Worm (Caenorhabditis elegans) whole organism, L4 larva: ENCODE results near the gene qns-1.

Source experiments
- D1046.2 ChIP-seq: fragments of 200-800 bp; sonication (Bioruptor generic); IDR thresholded peaks from 2 replicates; pipeline ENCODE4 v1.3.6; 2022; ENCODE audit warnings: missing genetic modification characterization, missing compliant biosample characterization
- F26F4.8 ChIP-seq: fragments of 200-800 bp; sonication (Bioruptor generic); conservative IDR thresholded peaks from 2 replicates; pipeline ENCODE4 v1.3.6; 2022; ENCODE audit warnings: missing genetic modification characterization, missing compliant biosample characterization
- F49E8.2 ChIP-seq: sonication (generic microtip); optimal IDR thresholded peaks from 2 replicates; lab custom pipeline; 2016; ENCODE audit warnings: missing compliant biosample characterization, mild to moderate bottlenecking, missing genetic modification characterization, borderline replicate concordance
- T26A8.4 ChIP-seq: fragments of 200-800 bp; sonication (Bioruptor generic); IDR thresholded peaks from 2 replicates; pipeline ENCODE4 v1.3.6; 2022; ENCODE audit warnings: missing genetic modification characterization, missing compliant biosample characterization
- Y48G9A.11 ChIP-seq: fragments of 200-800 bp; sonication (Bioruptor generic); IDR thresholded peaks from 2 replicates; pipeline ENCODE4 v1.3.6; 2022; ENCODE audit warnings: missing genetic modification reagents, missing genetic modification characterization, missing compliant biosample characterization
- Y5F2A.4 ChIP-seq: fragments of 200-800 bp; sonication (Bioruptor generic); optimal IDR thresholded peaks from 2 replicates; lab custom pipeline; 2018; ENCODE audit warnings: mild to moderate bottlenecking, missing genetic modification characterization, missing compliant biosample characterization
- arid-1 ChIP-seq: fragments of 200-800 bp; sonication (Bioruptor generic); conservative IDR thresholded peaks from 2 replicates; pipeline ENCODE4 v1.3.6; 2022; ENCODE audit warnings: missing genetic modification reagents, missing genetic modification characterization, missing compliant biosample characterization
- ceh-32 ChIP-seq: sonication (generic microtip); optimal IDR thresholded peaks from 2 replicates; lab custom pipeline; 2016; ENCODE audit warnings: mild to moderate bottlenecking, missing genetic modification characterization, missing compliant biosample characterization; ENCODE audit not compliant: poor library complexity
- ceh-62 ChIP-seq: sonication (generic microtip); optimal IDR thresholded peaks from 2 replicates; lab custom pipeline; 2017; ENCODE audit warnings: missing biosample characterization, missing genetic modification characterization
- ces-1 ChIP-seq: fragments of 150-350 bp; sonication (generic microtip); optimal IDR thresholded peaks from 4 replicates; lab custom pipeline; 2014; ENCODE audit warnings: missing biosample characterization, missing genetic modification reagents, missing genetic modification characterization
- cey-2 ChIP-seq: sonication (generic microtip); optimal IDR thresholded peaks from 3 replicates; lab custom pipeline; 2017; ENCODE audit warnings: missing genetic modification characterization, mild to moderate bottlenecking, missing compliant biosample characterization, antibody characterized with exemption, borderline replicate concordance; ENCODE audit not compliant: insufficient read depth
- ctbp-1 ChIP-seq: fragments of 200-800 bp; sonication (Bioruptor generic); IDR thresholded peaks from 2 replicates; pipeline ENCODE4 v1.3.6; 2022; ENCODE audit warnings: missing genetic modification reagents, missing genetic modification characterization, missing compliant biosample characterization
- daf-16 ChIP-seq, 3 experiments: sonication (generic microtip); optimal IDR thresholded peaks; 2 replicates each; lab custom pipeline; 2016 to 2017; ENCODE audit warnings: missing genetic modification characterization in 3 of 3, missing genetic modification reagents in 3 of 3, mild to moderate bottlenecking in 2 of 3, missing compliant biosample characterization in 2 of 3, missing biosample characterization in 1 of 3, moderate library complexity in 1 of 3
- daf-19 ChIP-seq: fragments of 200-800 bp; sonication (Bioruptor generic); conservative IDR thresholded peaks from 2 replicates; pipeline ENCODE4 v1.3.6; 2022; ENCODE audit warnings: missing genetic modification characterization, missing compliant biosample characterization
- dmd-6 ChIP-seq: fragments of 200-800 bp; sonication (Bioruptor generic); IDR thresholded peaks from 2 replicates; pipeline ENCODE4 v1.3.6; 2022; ENCODE audit warnings: missing genetic modification reagents, missing genetic modification characterization, missing compliant biosample characterization
- dve-1 ChIP-seq: sonication (generic microtip); optimal IDR thresholded peaks from 2 replicates; lab custom pipeline; 2017; ENCODE audit warnings: antibody characterized with exemption, mild to moderate bottlenecking, missing genetic modification characterization, missing compliant biosample characterization; ENCODE audit not compliant: insufficient read depth
- fos-1 ChIP-seq: fragments of 150-350 bp; optimal IDR thresholded peaks from 2 replicates; lab custom pipeline; 2014; ENCODE audit warnings: missing biosample characterization, missing genetic modification characterization
- hif-1 ChIP-seq, 2 experiments: sonication (generic microtip); optimal IDR thresholded peaks; 2 replicates each; lab custom pipeline; 2016 to 2017; ENCODE audit warnings: missing compliant biosample characterization in 2 of 2, missing genetic modification characterization in 2 of 2, missing genetic modification reagents in 2 of 2, missing genotype in 2 of 2, mild to moderate bottlenecking in 1 of 2
- hlh-30 ChIP-seq: sonication (generic microtip); optimal IDR thresholded peaks from 2 replicates; lab custom pipeline; 2017; ENCODE audit warnings: antibody characterized with exemption, mild to moderate bottlenecking, missing genetic modification characterization, missing compliant biosample characterization; ENCODE audit not compliant: insufficient read depth
- hmg-1.1 ChIP-seq: fragments of 200-800 bp; sonication (Bioruptor generic); IDR thresholded peaks from 2 replicates; pipeline ENCODE4 v1.3.6; 2022; ENCODE audit warnings: missing genetic modification reagents, missing genetic modification characterization, missing compliant biosample characterization
- lin-13 ChIP-seq: fragments of 150-350 bp; optimal IDR thresholded peaks from 2 replicates; lab custom pipeline; 2014; ENCODE audit warnings: missing biosample characterization, missing genetic modification reagents, missing genetic modification characterization
- lin-15B ChIP-seq: fragments of 150-350 bp; sonication (generic microtip); optimal IDR thresholded peaks from 3 replicates; lab custom pipeline; 2014; ENCODE audit warnings: missing biosample characterization, missing genetic modification characterization
- lin-38 ChIP-seq: fragments of 200-800 bp; sonication (Bioruptor generic); IDR thresholded peaks from 2 replicates; pipeline ENCODE4 v1.3.6; 2022; ENCODE audit warnings: missing genetic modification reagents, missing genetic modification characterization, missing compliant biosample characterization
- mdl-1 ChIP-seq, 2 experiments: fragments of 150-350 bp in 1 of 2; sonication (generic microtip) in 1 of 2; optimal IDR thresholded peaks; 2 replicates each; lab custom pipeline; 2014 to 2017; ENCODE audit warnings: missing biosample characterization in 2 of 2, missing genetic modification characterization in 2 of 2
- mep-1 ChIP-seq: fragments of 150-350 bp; sonication (generic microtip); optimal IDR thresholded peaks from 3 replicates; lab custom pipeline; 2014; ENCODE audit warnings: missing biosample characterization, missing genetic modification characterization
- mxl-2 ChIP-seq: fragments of 200-800 bp; sonication (Bioruptor generic); conservative IDR thresholded peaks from 2 replicates; pipeline ENCODE4 v1.3.6; 2022; ENCODE audit warnings: missing genetic modification reagents, missing genetic modification characterization, missing compliant biosample characterization
- nhr-237 ChIP-seq: sonication (generic microtip); optimal IDR thresholded peaks from 2 replicates; lab custom pipeline; 2017; ENCODE audit warnings: missing biosample characterization, missing genetic modification characterization
- nhr-42 ChIP-seq: fragments of 200-800 bp; sonication (Bioruptor generic); IDR thresholded peaks from 2 replicates; pipeline ENCODE4 v1.3.6; 2022; ENCODE audit warnings: missing genetic modification characterization, missing compliant biosample characterization
- nhr-48 ChIP-seq: sonication (generic microtip); optimal IDR thresholded peaks from 2 replicates; lab custom pipeline; 2016; ENCODE audit warnings: mild to moderate bottlenecking, missing genetic modification characterization, missing compliant biosample characterization
- nhr-76 ChIP-seq: fragments of 150-350 bp; optimal IDR thresholded peaks from 2 replicates; lab custom pipeline; 2014; ENCODE audit warnings: missing biosample characterization, missing genetic modification characterization
- pha-4 ChIP-seq, 2 experiments: fragments of 150-350 bp in 1 of 2; fragments of 200-800 bp in 1 of 2; sonication (Bioruptor generic) in 1 of 2; IDR thresholded peaks in 1 of 2; optimal IDR thresholded peaks in 1 of 2; 2 replicates each; pipeline versions ENCODE4 v1.3.6 to Lab custom; 2014 to 2022; ENCODE audit warnings: missing genetic modification characterization in 2 of 2, missing genetic modification reagents in 2 of 2, missing biosample characterization in 1 of 2, missing compliant biosample characterization in 1 of 2
- php-3 ChIP-seq: fragments of 200-800 bp; sonication (Bioruptor generic); IDR thresholded peaks from 2 replicates; pipeline ENCODE4 v1.3.6; 2022; ENCODE audit warnings: missing genetic modification reagents, missing genetic modification characterization, missing compliant biosample characterization
- pqm-1 ChIP-seq: sonication (generic microtip); optimal IDR thresholded peaks from 2 replicates; lab custom pipeline; 2017; ENCODE audit warnings: missing biosample characterization, missing genetic modification characterization
- set-16 ChIP-seq: fragments of 200-800 bp; sonication (Bioruptor generic); IDR thresholded peaks from 2 replicates; pipeline ENCODE4 v1.3.6; 2022; ENCODE audit warnings: missing genetic modification reagents, missing genetic modification characterization, missing compliant biosample characterization
- snpc-4 ChIP-seq: fragments of 150-350 bp; optimal IDR thresholded peaks from 2 replicates; lab custom pipeline; 2014; ENCODE audit warnings: missing biosample characterization, missing genetic modification characterization
- spr-1 ChIP-seq: sonication (generic microtip); optimal IDR thresholded peaks from 2 replicates; lab custom pipeline; 2016; ENCODE audit warnings: mild to moderate bottlenecking, missing genetic modification characterization, missing compliant biosample characterization
- tra-1 ChIP-seq: fragments of 200-800 bp; sonication (Bioruptor generic); IDR thresholded peaks from 2 replicates; pipeline ENCODE4 v1.3.6; 2022; ENCODE audit warnings: missing genetic modification reagents, missing genetic modification characterization, missing compliant biosample characterization
- unc-39 ChIP-seq: sonication (generic microtip); optimal IDR thresholded peaks from 2 replicates; lab custom pipeline; 2017; ENCODE audit warnings: missing biosample characterization, missing genetic modification characterization
- unc-62 ChIP-seq, 3 experiments: fragments of 150-350 bp in 1 of 3; sonication (generic microtip); optimal IDR thresholded peaks in 2 of 3; peaks in 1 of 3; 1 replicate in 1 of 3; 2 replicates in 2 of 3; lab custom pipeline; 2014 to 2017; ENCODE audit warnings: missing biosample characterization in 3 of 3, missing genetic modification characterization in 3 of 3, missing genetic modification reagents in 3 of 3, missing genotype in 1 of 3
- zag-1 ChIP-seq: fragments of 150-350 bp; optimal IDR thresholded peaks from 2 replicates; lab custom pipeline; 2014; ENCODE audit warnings: missing biosample characterization, missing genetic modification characterization
- zfp-2 ChIP-seq: sonication (generic microtip); optimal IDR thresholded peaks from 2 replicates; lab custom pipeline; 2016; ENCODE audit warnings: mild to moderate bottlenecking, missing genetic modification characterization, missing compliant biosample characterization
- ztf-11 ChIP-seq: fragments of 150-350 bp; optimal IDR thresholded peaks from 2 replicates; lab custom pipeline; 2014; ENCODE audit warnings: missing biosample characterization, missing genetic modification characterization
- ztf-7 ChIP-seq: fragments of 150-350 bp; optimal IDR thresholded peaks from 2 replicates; lab custom pipeline; 2014; ENCODE audit warnings: missing biosample characterization, missing genetic modification characterization

Gene qns-1

ce11 chrIV:10259557-10259956 lies 40.4 kb upstream of the qns-1 start, which contains the start of gene F01G10.9:
TSS of gene F01G10.9 (minus strand) at chrIV:10259657.
- no peak for TF ChIP-seq nhr-48 (tag; lab: Kevin White, UChicago)
- no peak for TF ChIP-seq lin-15B (tag; lab: Kevin White, UChicago)
- TF ChIP-seq hmg-1.1 (GFP tag; lab: Robert Waterston, UW): no peak
- no peak for TF ChIP-seq Y5F2A.4 (GFP tag; lab: Kevin White, UChicago)
- no peak for TF ChIP-seq pha-4 (GFP tag; IDR thresholded peaks at IDR 0.05; lab: Robert Waterston, UW)
- no peak for TF ChIP-seq pha-4 (tag; optimal IDR thresholded peaks at IDR 0.05; lab: Kevin White, UChicago)
- TF ChIP-seq spr-1: no peak

ce11 chrIV:10252886-10253639 lies 34.0 kb upstream of the qns-1 start:
- TF ChIP-seq nhr-76 (no peak), pqm-1 (peak; percentile 9), dve-1 (tag; lab: Kevin White, UChicago) (peak; percentile 39), T26A8.4 (GFP tag; lab: Robert Waterston, UW) (0 out of 2 replicates have a peak, but pooled peaks have one; percentile 17), unc-62 (GFP tag; optimal IDR thresholded peaks at IDR 0.05 in 1 of 2; lab: Kevin White, UChicago) (peak in 1 of 2 experiments; percentile 43), unc-62 (tag; optimal IDR thresholded peaks at IDR 0.05; lab: Kevin White, UChicago) (no peak), Y5F2A.4 (GFP tag; lab: Kevin White, UChicago) (no peak), nhr-42 (no peak), ztf-7 (no peak), daf-16 (GFP tag; optimal IDR thresholded peaks at IDR 0.05; lab: Kevin White, UChicago) (no peak), daf-16 (tag; optimal IDR thresholded peaks at IDR 0.05; lab: Kevin White, UChicago) (peak; percentile 23), dmd-6 (GFP tag; lab: Robert Waterston, UW) (peak; percentile 45), ceh-62 (tag; lab: Kevin White, UChicago) (no peak)

ce11 chrIV:10252350-10252792 lies 33.3 kb upstream of the qns-1 start:
- TF ChIP-seq set-16 (GFP tag; lab: Robert Waterston, UW): peak; percentile 90
- peak; percentile 98 for TF ChIP-seq hlh-30 (tag; lab: Kevin White, UChicago)
- TF ChIP-seq ctbp-1 (GFP tag; lab: Robert Waterston, UW): peak; percentile 91
- peak; percentile 56 for TF ChIP-seq lin-38 (GFP tag; lab: Robert Waterston, UW)
- TF ChIP-seq F49E8.2: no peak
- no peak for TF ChIP-seq unc-39 (tag; lab: Kevin White, UChicago)
- no peak for TF ChIP-seq Y48G9A.11 (GFP tag; lab: Robert Waterston, UW)
- TF ChIP-seq arid-1 (GFP tag; lab: Robert Waterston, UW): no peak
- TF ChIP-seq daf-19 (GFP tag; lab: Robert Waterston, UW): no peak
- TF ChIP-seq mep-1: peak; percentile 92
- TF ChIP-seq zag-1 (tag; lab: Kevin White, UChicago): peak; percentile 36
- peak; percentile 45; the same call in 1 of the 2 replicates for TF ChIP-seq php-3 (GFP tag; lab: Robert Waterston, UW)
- no peak for TF ChIP-seq nhr-42
- peak; percentile 96 for TF ChIP-seq dmd-6 (GFP tag; lab: Robert Waterston, UW)
- TF ChIP-seq snpc-4 (tag; lab: Kevin White, UChicago): no peak
- TF ChIP-seq ztf-11: no peak
- TF ChIP-seq daf-16 (GFP tag; optimal IDR thresholded peaks at IDR 0.05; lab: Kevin White, UChicago): peak; percentile 48 to 65
- TF ChIP-seq daf-16 (tag; optimal IDR thresholded peaks at IDR 0.05; lab: Kevin White, UChicago): peak; percentile 67
- no peak for TF ChIP-seq ceh-32 (tag; lab: Kevin White, UChicago)
- TF ChIP-seq hif-1 (tag; optimal IDR thresholded peaks at IDR 0.05; lab: Kevin White, UChicago): peak; percentile 33 to 83
- peak; percentile 16 for TF ChIP-seq fos-1 (tag; lab: Kevin White, UChicago)
- TF ChIP-seq D1046.2 (GFP tag; lab: Robert Waterston, UW): no peak
- TF ChIP-seq ces-1 (GFP tag; lab: Kevin White, UChicago): no peak
- TF ChIP-seq cey-2: peak; percentile 52
- TF ChIP-seq tra-1 (GFP tag; lab: Robert Waterston, UW): peak; percentile 93
- no peak for TF ChIP-seq F26F4.8 (GFP tag; lab: Robert Waterston, UW)
- TF ChIP-seq mxl-2 (GFP tag; lab: Robert Waterston, UW): peak; percentile 72
- peak; percentile 56 for TF ChIP-seq lin-13
- no peak for TF ChIP-seq nhr-237 (tag; lab: Kevin White, UChicago)
- TF ChIP-seq mdl-1 (tag; optimal IDR thresholded peaks at IDR 0.05; lab: Kevin White, UChicago): peak; percentile 71 to 99
- no peak for TF ChIP-seq ztf-7
- TF ChIP-seq zfp-2 (tag; lab: Kevin White, UChicago): no peak
